Worm (Caenorhabditis elegans) whole organism, early embryonic: ENCODE data around the gene T04C12.33.

Experiments used
- ama-1 ChIP-seq: fragments of 150-350 bp; optimal IDR thresholded peaks from 2 replicates; lab custom pipeline; 2014
- ceh-13 ChIP-seq: fragments of 200-800 bp; sonication (Bioruptor generic); optimal IDR thresholded peaks from 2 replicates; lab custom pipeline; 2018; ENCODE audit warnings: mild to moderate bottlenecking, missing genetic modification characterization, missing compliant biosample characterization
- ets-7 ChIP-seq: sonication (generic microtip); optimal IDR thresholded peaks from 2 replicates; lab custom pipeline; 2016; ENCODE audit warnings: missing genotype, missing genetic modification characterization, missing compliant biosample characterization
- flt-1 ChIP-seq: fragments of 200-800 bp; sonication (Bioruptor generic); IDR thresholded peaks from 2 replicates; pipeline ENCODE4 v1.3.6; 2022; ENCODE audit warnings: missing genetic modification characterization, missing compliant biosample characterization
- hmg-4 ChIP-seq: fragments of 200-800 bp; sonication (Bioruptor generic); optimal IDR thresholded peaks from 2 replicates; lab custom pipeline; 2018; ENCODE audit warnings: mild to moderate bottlenecking, missing genetic modification characterization, missing compliant biosample characterization
- pes-1 ChIP-seq: fragments of 200-800 bp; sonication (Bioruptor generic); IDR thresholded peaks from 2 replicates; pipeline ENCODE4 v1.3.6; 2022; ENCODE audit warnings: missing genetic modification reagents, missing genetic modification characterization, missing compliant biosample characterization
- sea-1 ChIP-seq: fragments of 200-800 bp; sonication (Bioruptor generic); conservative IDR thresholded peaks from 2 replicates; pipeline ENCODE4 v1.3.6; 2022; ENCODE audit warnings: missing genetic modification characterization, missing compliant biosample characterization
- tbx-11 ChIP-seq: fragments of 200-800 bp; sonication (Bioruptor generic); IDR thresholded peaks from 2 replicates; pipeline ENCODE4 v1.3.6; 2022; ENCODE audit warnings: missing genetic modification characterization, missing compliant biosample characterization
- tra-4 ChIP-seq: sonication (generic microtip); optimal IDR thresholded peaks from 2 replicates; lab custom pipeline; 2017; ENCODE audit warnings: missing genetic modification characterization, missing compliant biosample characterization

ce11 chrV:11069277-11069676, 17.3 kb downstream of the T04C12.33 start, which contains the start of gene T04C12.8:
- TF ChIP-seq pes-1 (no peak), flt-1 (GFP tag; lab: Robert Waterston, UW) (no peak), tra-4 (tag; lab: Kevin White, UChicago) (no peak), hmg-4 (GFP tag; lab: Kevin White, UChicago) (no peak), tbx-11 (GFP tag; lab: Robert Waterston, UW) (no peak), ets-7 (tag; lab: Kevin White, UChicago) (no peak), sea-1 (GFP tag; lab: Robert Waterston, UW) (no peak), ama-1 (no peak), ceh-13 (GFP tag; lab: Kevin White, UChicago) (no peak)
